Fruit fly (Drosophila melanogaster) Kc167 (cell line): ENCODE data around the gene CG33290.

Experiments
- Myc ChIP-seq: fragments of >200 bp; optimal IDR thresholded peaks from 2 replicates; lab custom pipeline; 2017; ENCODE audit warnings: missing external identifiers
- Sin3A ChIP-seq: fragments of >200 bp; optimal IDR thresholded peaks from 2 replicates; lab custom pipeline; 2018; ENCODE audit warnings: missing external identifiers
- h ChIP-seq: fragments of >200 bp; optimal IDR thresholded peaks from 3 replicates; lab custom pipeline; 2018; ENCODE audit warnings: missing external identifiers
- insv ChIP-seq: fragments of >200 bp; optimal IDR thresholded peaks from 3 replicates; lab custom pipeline; 2018; ENCODE audit warnings: missing external identifiers
- psq ChIP-seq: fragments of >200 bp; optimal IDR thresholded peaks from 2 replicates; lab custom pipeline; 2017; ENCODE audit warnings: missing external identifiers
- ttk ChIP-seq: sonication (Bioruptor generic); optimal IDR thresholded peaks from 2 replicates; lab custom pipeline; 2017; ENCODE audit warnings: missing external identifiers

The CG33290 gene

dm6 chr3L:21554752-21555151 lies 12.6 kb downstream of the CG33290 start, which contains the start of gene Wnk:
Wnk (minus strand) TSS chr3L:21554928.
- no peak for TF ChIP-seq h (lab: Kevin White, UChicago)
- TF ChIP-seq psq, result no peak
- TF ChIP-seq Myc (lab: Kevin White, UChicago), result no peak
- TF ChIP-seq Sin3A (lab: Kevin White, UChicago), result no peak
- no peak for TF ChIP-seq insv (lab: Kevin White, UChicago)
- TF ChIP-seq ttk (lab: Kevin White, UChicago), result no peak

- TF ChIP-seq psq (no peak), insv (lab: Kevin White, UChicago) (no peak), Sin3A (lab: Kevin White, UChicago) (no peak), h (lab: Kevin White, UChicago) (no peak), Myc (lab: Kevin White, UChicago) (no peak), ttk (lab: Kevin White, UChicago) (no peak)
Observed at dm6 chr3L:21558176-21558871, 16.2 kb downstream of the CG33290 start, which contains the start of gene CG7173. CG7173 (minus strand) TSS chr3L:21558226.

- no peak for TF ChIP-seq Myc (lab: Kevin White, UChicago)
Observed at dm6 chr3L:21562081-21562480, 19.9 kb downstream of the CG33290 start, which contains the start of gene CapaR. CapaR (minus strand) TSS chr3L:21562181.

dm6 chr3L:21565126-21565525 lies 23.0 kb downstream of the CG33290 start, which contains the start of gene CG7634:
CG7634 (plus strand) TSS chr3L:21565426.
- TF ChIP-seq Myc (lab: Kevin White, UChicago) (no peak), psq (no peak), insv (lab: Kevin White, UChicago) (no peak), ttk (lab: Kevin White, UChicago) (no peak), Sin3A (lab: Kevin White, UChicago) (no peak), h (lab: Kevin White, UChicago) (no peak)

- no peak for TF ChIP-seq insv (lab: Kevin White, UChicago)
- TF ChIP-seq h (lab: Kevin White, UChicago), result no peak
- TF ChIP-seq Myc (lab: Kevin White, UChicago), result no peak
- no peak for TF ChIP-seq psq
- TF ChIP-seq Sin3A (lab: Kevin White, UChicago), result no peak
- no peak for TF ChIP-seq ttk (lab: Kevin White, UChicago)
Observed at dm6 chr3L:21568254-21568653, 26.1 kb downstream of the CG33290 start.

- TF ChIP-seq Myc (lab: Kevin White, UChicago) (no peak), Sin3A (lab: Kevin White, UChicago) (no peak), insv (lab: Kevin White, UChicago) (no peak), h (lab: Kevin White, UChicago) (no peak), ttk (lab: Kevin White, UChicago) (no peak)
Observed at dm6 chr3L:21568848-21569372, 26.8 kb downstream of the CG33290 start, which contains the start of the genes CRIF and SMC5. CRIF (minus strand) TSS chr3L:21568898. SMC5 (plus strand) TSS chr3L:21569176.

dm6 chr3L:21573831-21574230 lies 31.7 kb downstream of the CG33290 start, which contains the start of gene EMC10:
EMC10 (plus strand) TSS chr3L:21574131.
- TF ChIP-seq Myc (lab: Kevin White, UChicago) (no peak), insv (lab: Kevin White, UChicago) (no peak), Sin3A (lab: Kevin White, UChicago) (no peak), psq (no peak), ttk (lab: Kevin White, UChicago) (no peak), h (lab: Kevin White, UChicago) (no peak)

dm6 chr3L:21574296-21574745 lies 32.2 kb downstream of the CG33290 start:
- no peak for TF ChIP-seq Myc (lab: Kevin White, UChicago)
- no peak for TF ChIP-seq psq
- TF ChIP-seq ttk (lab: Kevin White, UChicago), result no peak
- TF ChIP-seq Sin3A (lab: Kevin White, UChicago), result no peak
- no peak for TF ChIP-seq insv (lab: Kevin White, UChicago)
- TF ChIP-seq h (lab: Kevin White, UChicago), result no peak

- no peak for TF ChIP-seq Myc (lab: Kevin White, UChicago)
- TF ChIP-seq ttk (lab: Kevin White, UChicago), result no peak
- no peak for TF ChIP-seq psq
- TF ChIP-seq insv (lab: Kevin White, UChicago), result no peak
- no peak for TF ChIP-seq Sin3A (lab: Kevin White, UChicago)
- TF ChIP-seq h (lab: Kevin White, UChicago), result no peak
Observed at dm6 chr3L:21581984-21582383, 39.8 kb downstream of the CG33290 start.

dm6 chr3L:21584683-21585082 lies 42.5 kb downstream of the CG33290 start:
- TF ChIP-seq ttk (lab: Kevin White, UChicago) (no peak), psq (no peak), Myc (lab: Kevin White, UChicago) (no peak), Sin3A (lab: Kevin White, UChicago) (no peak), insv (lab: Kevin White, UChicago) (no peak), h (lab: Kevin White, UChicago) (no peak)

- no peak for TF ChIP-seq Myc (lab: Kevin White, UChicago)
Observed at dm6 chr3L:21585397-21585796, 43.2 kb downstream of the CG33290 start.

dm6 chr3L:21586528-21586927 lies 44.4 kb downstream of the CG33290 start, which contains the start of gene TfAP-2:
TfAP-2 (plus strand) TSS chr3L:21586828.
- TF ChIP-seq ttk (lab: Kevin White, UChicago), result no peak
- no peak for TF ChIP-seq Sin3A (lab: Kevin White, UChicago)
- TF ChIP-seq insv (lab: Kevin White, UChicago), result no peak
- no peak for TF ChIP-seq h (lab: Kevin White, UChicago)
- TF ChIP-seq Myc (lab: Kevin White, UChicago), result no peak
- TF ChIP-seq psq, result no peak
